Fruit fly (Drosophila melanogaster) ovary, adult (tissue): ENCODE results near the gene CG33170.

Experiments
- CG17801 ChIP-seq: fragments of 200-800 bp; optimal IDR thresholded peaks from 2 replicates; lab custom pipeline; 2019; ENCODE audit warnings: missing biosample characterization, mild to moderate bottlenecking, missing genetic modification characterization, moderate library complexity; ENCODE audit not compliant: partially characterized antibody

Gene CG33170

dm6 chr3L:22864254-22865060 lies at the start of gene CG33170:
TSS of gene CG33170 (plus strand) at chr3L:22864600.
- peak; percentile 14 for TF ChIP-seq CG17801

- TF ChIP-seq CG17801, result no peak
Measured at dm6 chr3L:22820190-22820589, 44.2 kb upstream of the CG33170 start.

dm6 chr3L:22821377-22821776 lies 43.0 kb upstream of the CG33170 start:
- TF ChIP-seq CG17801, result no peak

- TF ChIP-seq CG17801, result peak; percentile 97
Measured at dm6 chr3L:22822544-22823175, 41.7 kb upstream of the CG33170 start.

dm6 chr3L:22823230-22823629 lies 41.2 kb upstream of the CG33170 start:
- TF ChIP-seq CG17801, result no peak

- peak; percentile 43 for TF ChIP-seq CG17801
Measured at dm6 chr3L:22824668-22825192, 39.7 kb upstream of the CG33170 start.

dm6 chr3L:22826236-22826635 lies 38.2 kb upstream of the CG33170 start:
- peak; percentile 84 for TF ChIP-seq CG17801

- TF ChIP-seq CG17801, result peak; percentile 71
Measured at dm6 chr3L:22830132-22830697, 34.2 kb upstream of the CG33170 start.

dm6 chr3L:22835144-22835964 lies 29.0 kb upstream of the CG33170 start, which contains the start of gene jim:
TSS of gene jim (minus strand) at chr3L:22835194.
- peak; percentile 21 for TF ChIP-seq CG17801

dm6 chr3L:22836768-22837167 lies 27.6 kb upstream of the CG33170 start, which contains the start of the genes CG11226 and CG45428:
TSS of gene CG11226 (plus strand) at chr3L:22837068.
TSS of gene CG45428 (minus strand) at chr3L:22837070.
- no peak for TF ChIP-seq CG17801

dm6 chr3L:22837651-22838614 lies 26.5 kb upstream of the CG33170 start:
- no peak for TF ChIP-seq CG17801

dm6 chr3L:22839243-22839642 lies 25.2 kb upstream of the CG33170 start:
- TF ChIP-seq CG17801, result no peak

dm6 chr3L:22839726-22840228 lies 24.6 kb upstream of the CG33170 start:
- TF ChIP-seq CG17801, result no peak

dm6 chr3L:22843094-22843493 lies 21.3 kb upstream of the CG33170 start:
- TF ChIP-seq CG17801, result no peak

- TF ChIP-seq CG17801, result no peak
Measured at dm6 chr3L:22847679-22848118, 16.7 kb upstream of the CG33170 start.
